Fruit fly (Drosophila melanogaster): ENCODE data around the gene CG34266.

DNA sequence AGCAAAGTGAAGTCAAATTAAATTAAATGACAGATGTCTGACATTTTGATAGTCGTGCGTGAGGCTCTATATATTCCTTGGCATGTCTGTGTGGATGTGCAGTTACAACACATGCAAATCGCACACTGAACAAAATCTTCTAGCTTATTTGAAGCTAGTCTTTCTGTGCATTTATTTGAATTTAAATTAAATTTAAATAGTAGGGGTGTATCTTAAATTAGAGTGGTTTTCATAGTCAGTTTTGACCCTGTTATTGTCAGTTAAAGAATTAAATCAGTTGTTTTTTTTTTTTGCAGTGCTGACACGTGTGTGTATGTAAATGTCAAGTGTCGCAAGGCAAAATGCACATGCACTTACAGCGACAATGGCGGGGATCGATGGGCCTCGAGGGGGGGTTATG is 1.4 kb downstream of the CG34266 start:
- TF ChIP-seq Sin3A (optimal IDR thresholded peaks at IDR 0.05), result no peak
- no peak for TF ChIP-seq psq (optimal IDR thresholded peaks at IDR 0.05)

All from Kc167 (cell line).